Worm (Caenorhabditis elegans) whole organism, early embryonic: Measurements from ENCODE around the gene Y54G2A.11.

Experiments used
- B0310.2 ChIP-seq: sonication (generic microtip); optimal IDR thresholded peaks from 2 replicates; lab custom pipeline; 2016; ENCODE audit warnings: mild to moderate bottlenecking, missing genetic modification characterization, missing compliant biosample characterization
- F13C5.2 ChIP-seq: sonication (generic microtip); optimal IDR thresholded peaks from 2 replicates; lab custom pipeline; 2017; ENCODE audit warnings: mild to moderate bottlenecking, missing genetic modification characterization, inconsistent platforms, missing compliant biosample characterization
- aly-1 ChIP-seq: sonication (generic microtip); optimal IDR thresholded peaks from 2 replicates; lab custom pipeline; 2016; ENCODE audit warnings: missing genetic modification characterization, missing compliant biosample characterization
- ama-1 ChIP-seq: fragments of 150-350 bp; optimal IDR thresholded peaks from 2 replicates; lab custom pipeline; 2014
- ceh-13 ChIP-seq: fragments of 200-800 bp; sonication (Bioruptor generic); optimal IDR thresholded peaks from 2 replicates; lab custom pipeline; 2018; ENCODE audit warnings: mild to moderate bottlenecking, missing genetic modification characterization, missing compliant biosample characterization
- ets-7 ChIP-seq: sonication (generic microtip); optimal IDR thresholded peaks from 2 replicates; lab custom pipeline; 2016; ENCODE audit warnings: missing genotype, missing genetic modification characterization, missing compliant biosample characterization
- flt-1 ChIP-seq: fragments of 200-800 bp; sonication (Bioruptor generic); IDR thresholded peaks from 2 replicates; pipeline ENCODE4 v1.3.6; 2022; ENCODE audit warnings: missing genetic modification characterization, missing compliant biosample characterization
- hmg-4 ChIP-seq: fragments of 200-800 bp; sonication (Bioruptor generic); optimal IDR thresholded peaks from 2 replicates; lab custom pipeline; 2018; ENCODE audit warnings: mild to moderate bottlenecking, missing genetic modification characterization, missing compliant biosample characterization
- hnd-1 ChIP-seq: sonication (generic microtip); optimal IDR thresholded peaks from 2 replicates; lab custom pipeline; 2016; ENCODE audit warnings: missing genetic modification characterization, missing compliant biosample characterization
- scrt-1 ChIP-seq: fragments of 200-800 bp; sonication (Bioruptor generic); IDR thresholded peaks from 2 replicates; pipeline ENCODE4 v1.3.6; 2022; ENCODE audit warnings: missing genetic modification characterization, missing compliant biosample characterization
- tbx-11 ChIP-seq: fragments of 200-800 bp; sonication (Bioruptor generic); IDR thresholded peaks from 2 replicates; pipeline ENCODE4 v1.3.6; 2022; ENCODE audit warnings: missing genetic modification characterization, missing compliant biosample characterization
- tra-4 ChIP-seq: sonication (generic microtip); optimal IDR thresholded peaks from 2 replicates; lab custom pipeline; 2017; ENCODE audit warnings: missing genetic modification characterization, missing compliant biosample characterization

ce11 chrIV:2736575-2736974 lies 35.0 kb downstream of the Y54G2A.11 start:
- TF ChIP-seq tbx-11 (no peak), B0310.2 (tag; lab: Kevin White, UChicago) (no peak), aly-1 (tag; lab: Kevin White, UChicago) (no peak), ama-1 (no peak), hmg-4 (GFP tag; lab: Kevin White, UChicago) (no peak), ceh-13 (GFP tag; lab: Kevin White, UChicago) (no peak), flt-1 (no peak), scrt-1 (GFP tag; lab: Robert Waterston, UW) (no peak), tra-4 (tag; lab: Kevin White, UChicago) (no peak), F13C5.2 (tag; lab: Kevin White, UChicago) (no peak), hnd-1 (tag; lab: Kevin White, UChicago) (no peak), ets-7 (tag; lab: Kevin White, UChicago) (no peak)
